Worm (Caenorhabditis elegans): ENCODE results near the gene cki-2.

The cki-2 gene

ce11 chrII:7814915-7815314, 1.4 kb upstream of the cki-2 start:
- TF ChIP-seq pqm-1 (tag; optimal IDR thresholded peaks at IDR 0.05) (no peak), ceh-30 (tag; optimal IDR thresholded peaks at IDR 0.05) (no peak), sox-4 (tag; optimal IDR thresholded peaks at IDR 0.05) (no peak), ceh-22 (tag; optimal IDR thresholded peaks at IDR 0.05) (no peak), eyg-1 (tag; optimal IDR thresholded peaks at IDR 0.05) (no peak), ama-1 (optimal IDR thresholded peaks at IDR 0.05) (no peak), unc-42 (tag; optimal IDR thresholded peaks at IDR 0.05) (no peak)

ce11 chrII:7815406-7815805, 893 bp upstream of the cki-2 start:
- peak; percentile 15 for TF ChIP-seq unc-55 (GFP tag; optimal IDR thresholded peaks at IDR 0.05)
- TF ChIP-seq ceh-31 (tag; optimal IDR thresholded peaks at IDR 0.05): peak; percentile 23
- no peak for TF ChIP-seq sox-4 (tag; optimal IDR thresholded peaks at IDR 0.05)
- TF ChIP-seq ceh-19 (GFP tag; optimal IDR thresholded peaks at IDR 0.05): no peak

ce11 chrII:7817580-7817979, 1.3 kb downstream of the cki-2 start:
- TF ChIP-seq elt-2 (tag; optimal IDR thresholded peaks at IDR 0.05): peak; percentile 19
- TF ChIP-seq elt-4 (tag; optimal IDR thresholded peaks at IDR 0.05): no peak
- no peak for TF ChIP-seq pha-2 (tag; optimal IDR thresholded peaks at IDR 0.05)
- TF ChIP-seq unc-42 (tag; optimal IDR thresholded peaks at IDR 0.05): peak; percentile 68

ce11 chrII:7819359-7819758, 3.1 kb downstream of the cki-2 start:
- peak; percentile 91 for TF ChIP-seq elt-2 (tag; optimal IDR thresholded peaks at IDR 0.05)
- TF ChIP-seq lim-6 (tag; optimal IDR thresholded peaks at IDR 0.05): no peak

ce11 chrII:7822454-7822853, 6.2 kb downstream of the cki-2 start, which contains the start of gene irld-47:
TSS of gene irld-47 (minus strand) at chrII:7822554.
- no peak for TF ChIP-seq che-1 (tag; optimal IDR thresholded peaks at IDR 0.05)
- no peak for TF ChIP-seq pag-3 (tag; optimal IDR thresholded peaks at IDR 0.05; ENCODE audit: borderline replicate concordance)
- TF ChIP-seq npax-4 (tag; optimal IDR thresholded peaks at IDR 0.05): no peak
- no peak for TF ChIP-seq pax-1 (tag; optimal IDR thresholded peaks at IDR 0.05)
- no peak for TF ChIP-seq nhr-11 (tag; optimal IDR thresholded peaks at IDR 0.05)
- TF ChIP-seq ceh-19 (GFP tag; optimal IDR thresholded peaks at IDR 0.05): no peak
- TF ChIP-seq rnt-1 (tag; optimal IDR thresholded peaks at IDR 0.05): no peak
- TF ChIP-seq tbx-7 (tag; optimal IDR thresholded peaks at IDR 0.05): no peak
- TF ChIP-seq elt-2 (tag; optimal IDR thresholded peaks at IDR 0.05): no peak
- TF ChIP-seq dmd-4 (tag; optimal IDR thresholded peaks at IDR 0.05; ENCODE audit: borderline replicate concordance): no peak
- no peak for TF ChIP-seq ceh-9 (tag; optimal IDR thresholded peaks at IDR 0.05)
- no peak for TF ChIP-seq ceh-45 (GFP tag; IDR thresholded peaks at IDR 0.05)
- no peak for TF ChIP-seq C08G9.2 (tag; optimal IDR thresholded peaks at IDR 0.05)
- no peak for TF ChIP-seq ceh-30 (tag; optimal IDR thresholded peaks at IDR 0.05)

- TF ChIP-seq fkh-6 (tag; optimal IDR thresholded peaks at IDR 0.05): no peak
- no peak for TF ChIP-seq ceh-9 (tag; optimal IDR thresholded peaks at IDR 0.05)
- TF ChIP-seq sox-4 (tag; optimal IDR thresholded peaks at IDR 0.05): no peak
- no peak for TF ChIP-seq unc-86 (tag; optimal IDR thresholded peaks at IDR 0.05)
- no peak for TF ChIP-seq dmd-4 (tag; optimal IDR thresholded peaks at IDR 0.05; ENCODE audit: borderline replicate concordance)
- TF ChIP-seq nhr-232 (tag; optimal IDR thresholded peaks at IDR 0.05): no peak
- TF ChIP-seq ceh-24 (tag; optimal IDR thresholded peaks at IDR 0.05): no peak
- TF ChIP-seq ceh-18 (tag; optimal IDR thresholded peaks at IDR 0.05): no peak
- no peak for TF ChIP-seq fax-1 (tag; optimal IDR thresholded peaks at IDR 0.05)
- TF ChIP-seq ama-1 (optimal IDR thresholded peaks at IDR 0.05): no peak
- TF ChIP-seq ceh-14 (tag; optimal IDR thresholded peaks at IDR 0.05): no peak
- TF ChIP-seq pag-3 (tag; optimal IDR thresholded peaks at IDR 0.05; ENCODE audit: borderline replicate concordance): no peak
- no peak for TF ChIP-seq ceh-48 (tag; optimal IDR thresholded peaks at IDR 0.05)
- no peak for TF ChIP-seq ceh-19 (GFP tag; optimal IDR thresholded peaks at IDR 0.05)
- no peak for TF ChIP-seq K02D7.2 (tag; optimal IDR thresholded peaks at IDR 0.05)
- TF ChIP-seq Y22D7AL.16 (tag; optimal IDR thresholded peaks at IDR 0.05): no peak
- no peak for TF ChIP-seq hlh-6 (tag; optimal IDR thresholded peaks at IDR 0.05)
- no peak for TF ChIP-seq pat-9 (tag; optimal IDR thresholded peaks at IDR 0.05)
- TF ChIP-seq odd-2 (tag; optimal IDR thresholded peaks at IDR 0.05): no peak
- no peak for TF ChIP-seq rnt-1 (tag; optimal IDR thresholded peaks at IDR 0.05)
Measured at ce11 chrII:7825107-7825506, 8.8 kb downstream of the cki-2 start, which contains the start of gene srw-62. TSS of gene srw-62 (plus strand) at chrII:7825407.
